Worm (Caenorhabditis elegans) whole organism, early embryonic: ENCODE data around the gene mps-1.

Experiments
- hmg-4 ChIP-seq: fragments of 200-800 bp; sonication (Bioruptor generic); optimal IDR thresholded peaks from 2 replicates; lab custom pipeline; 2018; ENCODE audit warnings: mild to moderate bottlenecking, missing genetic modification characterization, missing compliant biosample characterization
- hnd-1 ChIP-seq: sonication (generic microtip); optimal IDR thresholded peaks from 2 replicates; lab custom pipeline; 2016; ENCODE audit warnings: missing genetic modification characterization, missing compliant biosample characterization
- pes-1 ChIP-seq: fragments of 200-800 bp; sonication (Bioruptor generic); IDR thresholded peaks from 2 replicates; pipeline ENCODE4 v1.3.6; 2022; ENCODE audit warnings: missing genetic modification reagents, missing genetic modification characterization, missing compliant biosample characterization
- scrt-1 ChIP-seq: fragments of 200-800 bp; sonication (Bioruptor generic); IDR thresholded peaks from 2 replicates; pipeline ENCODE4 v1.3.6; 2022; ENCODE audit warnings: missing genetic modification characterization, missing compliant biosample characterization
- sea-1 ChIP-seq: fragments of 200-800 bp; sonication (Bioruptor generic); conservative IDR thresholded peaks from 2 replicates; pipeline ENCODE4 v1.3.6; 2022; ENCODE audit warnings: missing genetic modification characterization, missing compliant biosample characterization
- tbx-11 ChIP-seq: fragments of 200-800 bp; sonication (Bioruptor generic); IDR thresholded peaks from 2 replicates; pipeline ENCODE4 v1.3.6; 2022; ENCODE audit warnings: missing genetic modification characterization, missing compliant biosample characterization
- tbx-37 ChIP-seq: fragments of 200-800 bp; sonication (Bioruptor generic); conservative IDR thresholded peaks from 2 replicates; pipeline ENCODE4 v1.3.6; 2022; ENCODE audit warnings: missing genetic modification reagents, missing genetic modification characterization, missing compliant biosample characterization

- TF ChIP-seq tbx-11 (GFP tag; lab: Robert Waterston, UW) (peak; percentile 91), scrt-1 (peak; percentile 89), sea-1 (GFP tag; lab: Robert Waterston, UW) (peak; percentile 90), hnd-1 (tag; lab: Kevin White, UChicago) (peak; percentile 72), tbx-37 (GFP tag; lab: Robert Waterston, UW) (peak; percentile 78), pes-1 (GFP tag; lab: Robert Waterston, UW) (peak; percentile 91), hmg-4 (GFP tag; lab: Kevin White, UChicago) (peak; percentile 95)
Measured at ce11 chrII:6248503-6248902, 45.7 kb downstream of the mps-1 start.
